Fruit fly (Drosophila melanogaster) whole organism, embryonic: ENCODE data around the gene CG9270.

Experiments used
- Awh ChIP-seq: fragments of 200-800 bp; sonication (Bioruptor generic); IDR thresholded peaks from 2 replicates; pipeline ENCODE4, ENCODE4 v1.3.6; 2022; ENCODE audit warnings: missing biosample characterization, missing genetic modification characterization
- B-H1 ChIP-seq: fragments of 200-800 bp; sonication (Bioruptor generic); IDR thresholded peaks from 3 replicates; pipeline ENCODE4 v1.3.6; 2022; ENCODE audit warnings: missing biosample characterization, missing genetic modification characterization
- Bdp1 ChIP-seq: fragments of 200-800 bp; sonication (Bioruptor generic); optimal IDR thresholded peaks from 3 replicates; lab custom pipeline; 2016; ENCODE audit warnings: missing biosample characterization, missing genetic modification characterization
- CG12104 ChIP-seq: fragments of 200-800 bp; sonication (Bioruptor generic); optimal IDR thresholded peaks from 3 replicates; lab custom pipeline; 2016; ENCODE audit warnings: missing biosample characterization, missing genetic modification characterization
- CG12769 ChIP-seq: fragments of 200-800 bp; sonication (Bioruptor generic); optimal IDR thresholded peaks from 2 replicates; lab custom pipeline; 2019; ENCODE audit warnings: missing biosample characterization, mild to moderate bottlenecking, missing genetic modification characterization, moderate library complexity
- CG12942 ChIP-seq: fragments of 200-800 bp; sonication (Bioruptor generic); optimal IDR thresholded peaks from 3 replicates; lab custom pipeline; 2016; ENCODE audit warnings: missing biosample characterization, missing genetic modification characterization
- CG1529 ChIP-seq: fragments of 200-800 bp; sonication (Bioruptor generic); optimal IDR thresholded peaks from 3 replicates; lab custom pipeline; 2018; ENCODE audit warnings: missing biosample characterization, missing genetic modification characterization
- CG1603 ChIP-seq: fragments of 200-800 bp; sonication (Bioruptor generic); optimal IDR thresholded peaks from 2 replicates; lab custom pipeline; 2019; ENCODE audit warnings: missing biosample characterization, mild to moderate bottlenecking, missing genetic modification characterization, moderate library complexity
- CG1832 ChIP-seq: fragments of 200-800 bp; sonication (Bioruptor generic); optimal IDR thresholded peaks from 2 replicates; lab custom pipeline; 2017; ENCODE audit warnings: missing biosample characterization, mild to moderate bottlenecking, missing genetic modification characterization, inconsistent platforms
- CG18764 ChIP-seq: fragments of 200-800 bp; sonication (Bioruptor generic); optimal IDR thresholded peaks from 3 replicates; lab custom pipeline; 2016; ENCODE audit warnings: missing biosample characterization, missing genetic modification characterization
- CG2875 ChIP-seq: fragments of 200-800 bp; sonication (Bioruptor generic); optimal IDR thresholded peaks from 2 replicates; lab custom pipeline; 2017; ENCODE audit warnings: missing biosample characterization, mild to moderate bottlenecking, missing genetic modification characterization, missing genetic modification reagents
- CG30020 ChIP-seq: fragments of 200-800 bp; optimal IDR thresholded peaks from 2 replicates; lab custom pipeline; 2019; ENCODE audit warnings: missing biosample characterization, mild to moderate bottlenecking, missing genetic modification characterization, moderate library complexity
- CG30403 ChIP-seq: fragments of 200-800 bp; sonication (Bioruptor generic); optimal IDR thresholded peaks from 3 replicates; lab custom pipeline; 2016; ENCODE audit warnings: missing biosample characterization, missing genetic modification characterization
- CG4282 ChIP-seq: fragments of 200-800 bp; sonication (Bioruptor generic); optimal IDR thresholded peaks from 2 replicates; lab custom pipeline; 2016; ENCODE audit warnings: missing biosample characterization, missing genetic modification characterization
- CG4730 ChIP-seq: fragments of 200-800 bp; sonication (Bioruptor generic); IDR thresholded peaks from 2 replicates; pipeline ENCODE4 v1.3.6; 2022; ENCODE audit warnings: missing biosample characterization, missing genetic modification characterization
- CG6175 ChIP-seq: fragments of 200-800 bp; sonication (Bioruptor generic); IDR thresholded peaks from 3 replicates; pipeline ENCODE4 v1.3.6; 2022; ENCODE audit warnings: missing biosample characterization, missing genetic modification characterization
- CG6791 ChIP-seq: fragments of 200-800 bp; sonication (Bioruptor generic); IDR thresholded peaks from 3 replicates; pipeline ENCODE4 v1.3.6; 2022; ENCODE audit warnings: missing biosample characterization, missing genetic modification characterization; ENCODE audit not compliant: partially characterized antibody
- CG6854 ChIP-seq: fragments of 200-800 bp; sonication (Bioruptor generic); optimal IDR thresholded peaks from 3 replicates; lab custom pipeline; 2017; ENCODE audit warnings: missing biosample characterization, mild to moderate bottlenecking, missing genetic modification characterization
- CG7556 ChIP-seq: fragments of 200-800 bp; sonication (Bioruptor generic); optimal IDR thresholded peaks from 2 replicates; lab custom pipeline; 2017; ENCODE audit warnings: missing biosample characterization, mild to moderate bottlenecking, missing genetic modification characterization
- CG9437 ChIP-seq: fragments of 200-800 bp; sonication (Bioruptor generic); optimal IDR thresholded peaks from 2 replicates; lab custom pipeline; 2018; ENCODE audit warnings: missing biosample characterization, mild to moderate bottlenecking, missing genetic modification characterization
- CrebB ChIP-seq: fragments of 200-800 bp; sonication (Bioruptor generic); optimal IDR thresholded peaks from 3 replicates; lab custom pipeline; 2018; ENCODE audit warnings: missing biosample characterization, mild to moderate bottlenecking, missing genetic modification characterization
- Drgx ChIP-seq: fragments of 200-800 bp; sonication (Bioruptor generic); IDR thresholded peaks from 2 replicates; pipeline ENCODE4 v1.3.6; 2022; ENCODE audit warnings: missing biosample characterization, missing genetic modification characterization
- Ets97D ChIP-seq: fragments of 200-800 bp; sonication (Bioruptor generic); optimal IDR thresholded peaks from 3 replicates; lab custom pipeline; 2016; ENCODE audit warnings: missing biosample characterization, missing genetic modification characterization
- Med ChIP-seq: fragments of 200-800 bp; sonication (Bioruptor generic); peaks from one replicate; lab custom pipeline; 2016; ENCODE audit warnings: missing biosample characterization, missing genetic modification characterization, mild to moderate bottlenecking, inconsistent platforms, moderate library complexity
- Mrtf ChIP-seq: fragments of 200-800 bp; sonication (Bioruptor generic); IDR thresholded peaks from 3 replicates; pipeline ENCODE4 v1.3.6; 2022; ENCODE audit warnings: missing biosample characterization, missing genetic modification characterization
- Optix ChIP-seq: fragments of 200-800 bp; sonication (Bioruptor generic); IDR thresholded peaks from 3 replicates; pipeline ENCODE4 v1.3.6; 2022; ENCODE audit warnings: missing biosample characterization, missing genetic modification characterization
- PHDP ChIP-seq: fragments of 200-800 bp; sonication (Bioruptor generic); optimal IDR thresholded peaks from 3 replicates; lab custom pipeline; 2018; ENCODE audit warnings: missing biosample characterization, mild to moderate bottlenecking, missing genetic modification characterization, moderate library complexity
- crol ChIP-seq: fragments of 200-800 bp; sonication (Bioruptor generic); IDR thresholded peaks from 2 replicates; pipeline ENCODE4 v1.3.6; 2022; ENCODE audit warnings: missing biosample characterization, missing genetic modification characterization
- dpn ChIP-seq, 2 experiments: fragments of 200-800 bp; sonication (Bioruptor generic); optimal IDR thresholded peaks; 3 replicates each; lab custom pipeline; 2016; ENCODE audit warnings: missing biosample characterization in 2 of 2, missing genetic modification characterization in 2 of 2
- emc ChIP-seq: fragments of 200-800 bp; sonication (Bioruptor generic); optimal IDR thresholded peaks from 2 replicates; lab custom pipeline; 2016; ENCODE audit warnings: missing biosample characterization, missing genetic modification characterization
- eve ChIP-seq, 2 experiments: fragments of >200 bp; optimal IDR thresholded peaks; 2 replicates each; lab custom pipeline; 2017; ENCODE audit warnings: missing biosample characterization in 2 of 2, missing genetic modification characterization in 2 of 2
- fd3F ChIP-seq: fragments of 200-800 bp; sonication (Bioruptor generic); optimal IDR thresholded peaks from 2 replicates; lab custom pipeline; 2018; ENCODE audit warnings: missing biosample characterization, mild to moderate bottlenecking, missing genetic modification characterization, moderate library complexity
- fu2 ChIP-seq: fragments of 200-800 bp; sonication (Bioruptor generic); optimal IDR thresholded peaks from 2 replicates; lab custom pipeline; 2016; ENCODE audit warnings: missing biosample characterization, missing genetic modification characterization
- ind ChIP-seq: fragments of 200-800 bp; sonication (Bioruptor generic); optimal IDR thresholded peaks from 3 replicates; lab custom pipeline; 2016; ENCODE audit warnings: missing biosample characterization, missing genetic modification characterization
- lmd ChIP-seq: fragments of 200-800 bp; sonication (Bioruptor generic); IDR thresholded peaks from 2 replicates; pipeline ENCODE4 v1.3.6; 2022; ENCODE audit warnings: missing biosample characterization, missing genetic modification characterization
- mam ChIP-seq: fragments of 200-800 bp; sonication (Bioruptor generic); optimal IDR thresholded peaks from 3 replicates; lab custom pipeline; 2016; ENCODE audit warnings: missing biosample characterization, missing genetic modification characterization
- p53 ChIP-seq: fragments of 200-800 bp; sonication (Bioruptor generic); optimal IDR thresholded peaks from 2 replicates; lab custom pipeline; 2016; ENCODE audit warnings: missing biosample characterization, missing genetic modification characterization
- pho ChIP-seq: fragments of 200-800 bp; sonication (Bioruptor generic); optimal IDR thresholded peaks from 2 replicates; lab custom pipeline; 2016; ENCODE audit warnings: missing biosample characterization, missing genetic modification characterization
- prd ChIP-seq, 3 experiments: fragments of >200 bp in 2 of 3; fragments of 200-800 bp in 1 of 3; sonication (Bioruptor generic) in 1 of 3; optimal IDR thresholded peaks in 2 of 3; IDR thresholded peaks in 1 of 3; 2 replicates in 2 of 3; 3 replicates in 1 of 3; pipeline versions ENCODE4 v1.3.6 to Lab custom; 2017 to 2022; ENCODE audit warnings: missing biosample characterization in 1 of 3, missing genetic modification characterization in 1 of 3
- pzg ChIP-seq: fragments of 200-800 bp; sonication (Bioruptor generic); optimal IDR thresholded peaks from 3 replicates; lab custom pipeline; 2018; ENCODE audit warnings: missing biosample characterization, mild to moderate bottlenecking, missing genetic modification characterization, moderate library complexity
- scrt ChIP-seq: fragments of 200-800 bp; sonication (Bioruptor generic); optimal IDR thresholded peaks from 2 replicates; lab custom pipeline; 2018; ENCODE audit warnings: missing biosample characterization, mild to moderate bottlenecking, missing genetic modification characterization, moderate library complexity
- sens ChIP-seq: fragments of 200-800 bp; sonication (Bioruptor generic); peaks from one replicate; lab custom pipeline; 2016; ENCODE audit warnings: missing biosample characterization, missing genetic modification characterization
- sens-2 ChIP-seq: fragments of 200-800 bp; sonication (Bioruptor generic); IDR thresholded peaks from 2 replicates; pipeline ENCODE4 v1.3.6; 2022; ENCODE audit warnings: missing biosample characterization, missing genetic modification characterization
- sisA ChIP-seq: fragments of 200-800 bp; sonication (Bioruptor generic); IDR thresholded peaks from 2 replicates; pipeline ENCODE4 v1.3.6; 2022; ENCODE audit warnings: missing biosample characterization, missing genetic modification characterization
- slp2 ChIP-seq: fragments of 200-800 bp; sonication (Bioruptor generic); optimal IDR thresholded peaks from 2 replicates; lab custom pipeline; 2016; ENCODE audit warnings: missing biosample characterization, missing genetic modification characterization
- tna ChIP-seq: fragments of 200-800 bp; sonication (Bioruptor generic); IDR thresholded peaks from 2 replicates; pipeline ENCODE4 v1.3.6; 2022; ENCODE audit warnings: missing biosample characterization, missing genetic modification characterization; ENCODE audit not compliant: partially characterized antibody
- vvl ChIP-seq: fragments of 200-800 bp; sonication (Bioruptor generic); IDR thresholded peaks from 2 replicates; pipeline ENCODE4 v1.3.6; 2022; ENCODE audit warnings: missing biosample characterization, missing genetic modification characterization
- wor ChIP-seq: fragments of 200-800 bp; sonication (Bioruptor generic); IDR thresholded peaks from 2 replicates; pipeline ENCODE4 v1.3.6; 2022; ENCODE audit warnings: missing biosample characterization, missing genetic modification characterization
- zfh1 ChIP-seq: fragments of 200-800 bp; sonication (Bioruptor generic); IDR thresholded peaks from 3 replicates; pipeline ENCODE4 v1.3.6; 2022; ENCODE audit warnings: missing biosample characterization, missing genetic modification characterization

The CG9270 gene

DNA sequence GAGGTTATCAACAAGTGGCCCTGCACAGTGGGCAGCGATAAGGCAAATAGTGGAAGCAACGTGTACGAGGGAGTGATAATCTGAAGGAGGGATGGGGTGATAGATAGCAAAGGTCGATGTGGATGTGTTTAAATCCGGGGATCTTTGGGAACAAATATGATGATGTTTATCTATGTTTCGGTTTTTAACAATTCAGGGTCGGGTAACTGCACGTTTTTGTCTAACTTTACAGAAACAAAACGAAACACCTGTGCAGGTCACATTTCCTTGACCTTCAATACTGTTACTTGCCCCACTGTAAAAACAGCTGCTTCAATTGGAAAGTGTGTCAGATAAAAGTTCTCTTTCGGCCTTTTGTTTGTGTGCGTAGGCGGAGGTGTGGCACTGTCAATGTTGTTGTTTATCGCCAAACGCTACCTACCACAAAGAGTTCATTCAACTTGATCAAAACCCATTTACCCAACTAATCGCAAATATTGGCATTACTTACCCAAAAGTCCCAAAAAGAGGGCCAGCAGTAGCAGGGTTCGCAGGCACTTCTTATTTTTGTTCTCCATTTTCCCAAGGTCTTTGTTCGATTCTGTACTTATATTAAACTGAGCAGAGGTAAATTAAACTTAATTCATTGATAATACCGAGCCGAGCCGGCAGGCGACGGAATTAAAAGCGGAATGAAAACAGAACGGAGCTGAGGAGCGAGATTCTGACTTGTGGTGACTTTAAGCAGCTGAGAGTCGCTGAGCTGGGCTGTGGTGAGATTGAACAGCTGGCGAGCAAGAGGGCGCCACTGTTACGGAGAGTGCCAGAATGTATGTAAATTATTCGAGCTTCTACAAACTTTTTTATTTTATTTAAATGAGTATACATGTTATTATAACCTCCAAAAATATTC lies 11.5 kb downstream of the CG9270 start, which contains the start of gene Mtp (continued):
- TF ChIP-seq CG1529 (GFP tag; lab: Kevin White, UChicago) (peak; percentile 82), CrebB (peak; percentile 60), tna (GFP tag; lab: Robert Waterston, UW) (no peak), mam (GFP tag; lab: Kevin White, UChicago) (peak; percentile 55), Awh (GFP tag; lab: Robert Waterston, UW) (peak; percentile 60; the same call in 1 of the 2 replicates), CG7556 (peak; percentile 86), pzg (GFP tag; lab: Kevin White, UChicago) (peak; percentile 45), Bdp1 (peak; percentile 36), Mrtf (no peak; the same call in 2 of the 3 replicates), Ets97D (GFP tag; lab: Kevin White, UChicago) (peak; percentile 17), PHDP (tag; lab: Kevin White, UChicago) (peak; percentile 76), fd3F (GFP tag; lab: Kevin White, UChicago) (peak; percentile 48), eve (GFP tag; optimal IDR thresholded peaks at IDR 0.05; lab: Kevin White, UChicago) (peak in 1 of 2 experiments; percentile 98), ind (peak; percentile 76), Med (peak; percentile 96), prd (optimal IDR thresholded peaks at IDR 0.05; lab: Kevin White, UChicago) (no peak), prd (GFP tag; IDR thresholded peaks at IDR 0.05; lab: Robert Waterston, UW) (no peak; the same call in 2 of the 3 replicates), fu2 (GFP tag; lab: Kevin White, UChicago) (peak; percentile 67), CG6854 (GFP tag; lab: Kevin White, UChicago) (peak; percentile 56), zfh1 (GFP tag; lab: Robert Waterston, UW) (peak; percentile 77), CG6791 (GFP tag; lab: Robert Waterston, UW) (no peak), CG4282 (peak; percentile 80), Drgx (peak; percentile 74), CG4730 (no peak), sens (GFP tag; lab: Kevin White, UChicago) (peak; percentile 96), lmd (GFP tag; lab: Robert Waterston, UW) (peak; percentile 79), p53 (GFP tag; lab: Kevin White, UChicago) (peak; percentile 41), vvl (peak; percentile 85), dpn (GFP tag; optimal IDR thresholded peaks at IDR 0.05; lab: Kevin White, UChicago) (peak; percentile 71 to 81), sens-2 (GFP tag; lab: Robert Waterston, UW) (peak; percentile 50), CG12104 (GFP tag; lab: Kevin White, UChicago) (peak; percentile 79), Optix (GFP tag; lab: Robert Waterston, UW) (peak; percentile 81), scrt (GFP tag; lab: Kevin White, UChicago) (peak; percentile 80), pho (GFP tag; lab: Kevin White, UChicago) (peak; percentile 67), emc (GFP tag; lab: Kevin White, UChicago) (peak; percentile 14), CG30020 (tag; lab: Kevin White, UChicago) (peak; percentile 58), CG1603 (tag; lab: Kevin White, UChicago) (peak; percentile 77), CG6175 (no peak), CG9437 (GFP tag; lab: Kevin White, UChicago) (peak; percentile 58), CG30403 (GFP tag; lab: Kevin White, UChicago) (peak; percentile 78), B-H1 (GFP tag; lab: Robert Waterston, UW) (no peak), wor (GFP tag; lab: Robert Waterston, UW) (peak; percentile 55), slp2 (GFP tag; lab: Kevin White, UChicago) (peak; percentile 68), CG12942 (GFP tag; lab: Kevin White, UChicago) (peak; percentile 67), crol (GFP tag; lab: Robert Waterston, UW) (peak; percentile 35; the same call in 1 of the 2 replicates), CG2875 (peak; percentile 74), CG12769 (tag; lab: Kevin White, UChicago) (peak; percentile 83), CG1832 (GFP tag; lab: Kevin White, UChicago) (no peak), CG18764 (GFP tag; lab: Kevin White, UChicago) (peak; percentile 24), sisA (GFP tag; lab: Robert Waterston, UW) (peak; percentile 67)
